Worm (Caenorhabditis elegans): Measurements from ENCODE around the gene zig-4.

ce11 chrX:7883994-7884393 lies 41.2 kb upstream of the zig-4 start, which contains the start of gene pcyt-2.2:
- TF ChIP-seq rnt-1 (tag; optimal IDR thresholded peaks at IDR 0.05) (no peak), nhr-71 (tag; optimal IDR thresholded peaks at IDR 0.05) (no peak), C04F5.9 (tag; optimal IDR thresholded peaks at IDR 0.05) (no peak), nhr-12 (tag; optimal IDR thresholded peaks at IDR 0.05) (no peak), unc-86 (tag; optimal IDR thresholded peaks at IDR 0.05) (no peak), ztf-11 (tag; optimal IDR thresholded peaks at IDR 0.05) (no peak), fkh-8 (tag; optimal IDR thresholded peaks at IDR 0.05) (no peak), sox-4 (tag; optimal IDR thresholded peaks at IDR 0.05) (no peak), nhr-77 (tag; optimal IDR thresholded peaks at IDR 0.05) (no peak), efl-1 (optimal IDR thresholded peaks at IDR 0.05) (no peak), efl-1 (GFP tag; optimal IDR thresholded peaks at IDR 0.05 in 1 of 2) (no peak), nhr-47 (tag; optimal IDR thresholded peaks at IDR 0.05) (no peak), aly-2 (tag; optimal IDR thresholded peaks at IDR 0.05) (no peak), mdl-1 (tag; optimal IDR thresholded peaks at IDR 0.05) (no peak), skn-1 (tag; optimal IDR thresholded peaks at IDR 0.05) (no peak)
